Worm (Caenorhabditis elegans): Measurements from ENCODE around the gene slcr-46.3.

Gene slcr-46.3

DNA sequence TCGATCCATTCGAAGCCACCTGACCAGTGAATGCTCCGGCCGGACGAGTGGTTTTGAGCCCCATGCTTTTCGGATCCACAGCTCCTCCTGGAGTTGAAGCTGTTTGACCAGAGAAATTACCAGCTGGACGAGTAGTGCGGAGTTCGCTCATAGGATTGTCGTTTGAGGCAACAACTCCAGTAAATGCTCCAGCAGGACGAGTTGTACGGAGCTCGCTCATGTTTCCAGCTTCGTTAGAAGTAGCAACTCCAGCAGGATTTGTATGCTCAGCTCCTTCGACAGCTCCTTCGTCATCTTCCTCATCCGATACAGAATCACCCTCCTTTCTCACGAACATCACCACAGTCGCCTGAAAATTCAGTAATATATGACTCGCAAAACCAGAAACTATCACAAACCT lies 29.6 kb upstream of the slcr-46.3 start:
- no peak for TF ChIP-seq aha-1 (tag; optimal IDR thresholded peaks at IDR 0.05)
- TF ChIP-seq nhr-76 (tag; optimal IDR thresholded peaks at IDR 0.05) = no peak
- no peak for TF ChIP-seq ceh-8 (GFP tag; optimal IDR thresholded peaks at IDR 0.05)
- TF ChIP-seq efl-1 (optimal IDR thresholded peaks at IDR 0.05) = no peak
- TF ChIP-seq efl-1 (GFP tag; optimal IDR thresholded peaks at IDR 0.05 in 1 of 2) = peak in 1 of 2 experiments; percentile 84
- TF ChIP-seq zip-4 (GFP tag; optimal IDR thresholded peaks at IDR 0.05) = no peak
- TF ChIP-seq nhr-19 (GFP tag; conservative IDR thresholded peaks at IDR 0.05) = no peak

DNA sequence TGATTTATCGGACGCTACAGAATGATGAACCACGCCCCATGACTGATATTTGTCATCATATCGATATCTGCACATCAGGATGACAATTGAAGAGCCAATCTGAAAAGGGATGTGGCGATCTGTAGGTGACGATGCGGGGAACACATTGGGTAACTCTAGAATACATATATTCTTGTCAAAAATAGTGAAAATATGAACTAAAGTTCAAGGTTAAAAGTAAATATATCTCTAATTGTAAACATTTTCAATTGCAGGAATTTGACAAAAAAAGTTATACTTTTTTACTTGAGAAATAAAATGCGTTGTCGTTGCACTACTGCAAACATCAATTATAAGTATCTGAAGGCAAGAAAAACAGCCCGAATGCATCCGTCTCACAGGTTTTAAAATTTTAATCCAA lies 29.0 kb upstream of the slcr-46.3 start, which contains the start of gene F58E6.6:
F58E6.6 (minus strand) TSS at position 101 of the 400 bp plus-strand sequence.
- TF ChIP-seq C16A3.4 (tag; optimal IDR thresholded peaks at IDR 0.05) (no peak), nhr-77 (tag; optimal IDR thresholded peaks at IDR 0.05) (no peak), dpl-1 (GFP tag; optimal IDR thresholded peaks at IDR 0.05) (no peak), fos-1 (tag; optimal IDR thresholded peaks at IDR 0.05) (no peak), aha-1 (tag; optimal IDR thresholded peaks at IDR 0.05) (no peak), efl-1 (optimal IDR thresholded peaks at IDR 0.05) (no peak), efl-1 (GFP tag; optimal IDR thresholded peaks at IDR 0.05 in 1 of 2) (no peak), ceh-63 (GFP tag; optimal IDR thresholded peaks at IDR 0.05) (no peak), dsc-1 (tag; optimal IDR thresholded peaks at IDR 0.05) (no peak), snu-23 (GFP tag; optimal IDR thresholded peaks at IDR 0.05) (no peak), nhr-84 (tag; optimal IDR thresholded peaks at IDR 0.05) (no peak), nhr-19 (GFP tag; conservative IDR thresholded peaks at IDR 0.05) (no peak), nhr-28 (tag; optimal IDR thresholded peaks at IDR 0.05) (no peak), xbp-1 (tag; optimal IDR thresholded peaks at IDR 0.05) (no peak), swsn-7 (tag; optimal IDR thresholded peaks at IDR 0.05) (no peak)

DNA sequence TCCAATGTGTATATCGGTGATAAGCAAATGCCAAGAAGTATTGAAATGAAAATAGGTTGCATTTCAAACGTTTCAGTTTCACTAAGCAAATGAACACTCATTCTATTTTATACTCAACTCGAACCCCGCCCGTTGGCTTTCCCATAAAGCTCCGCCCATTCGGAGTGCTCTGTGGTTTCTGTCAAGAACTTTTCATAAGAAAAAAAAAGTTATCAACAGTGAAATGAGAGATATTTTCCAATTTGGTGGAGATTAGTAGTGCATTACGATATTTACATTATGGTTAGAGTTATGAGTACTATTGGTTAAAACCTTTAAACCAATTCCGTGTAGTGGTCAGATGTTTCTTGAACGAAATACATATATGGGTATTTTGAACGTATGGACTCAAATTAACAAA lies 26.4 kb upstream of the slcr-46.3 start, which contains the start of gene F58E6.4:
F58E6.4 (minus strand) TSS at position 101 of the 400 bp plus-strand sequence.
- TF ChIP-seq sup-37 (GFP tag; optimal IDR thresholded peaks at IDR 0.05) = no peak
- no peak for TF ChIP-seq efl-1 (optimal IDR thresholded peaks at IDR 0.05)
- no peak for TF ChIP-seq efl-1 (GFP tag; optimal IDR thresholded peaks at IDR 0.05 in 1 of 2)
- no peak for TF ChIP-seq nhr-90 (tag; optimal IDR thresholded peaks at IDR 0.05; ENCODE audit: poor library complexity)
- no peak for TF ChIP-seq unc-62 (GFP tag; optimal IDR thresholded peaks at IDR 0.05)
- TF ChIP-seq nhr-71 (tag; optimal IDR thresholded peaks at IDR 0.05) = no peak
- no peak for TF ChIP-seq vab-15 (tag; optimal IDR thresholded peaks at IDR 0.05)
- TF ChIP-seq alr-1 (tag; optimal IDR thresholded peaks at IDR 0.05; ENCODE audit: borderline replicate concordance) = no peak
- no peak for TF ChIP-seq lin-39 (tag; optimal IDR thresholded peaks at IDR 0.05)
- no peak for TF ChIP-seq lsy-2 (tag; optimal IDR thresholded peaks at IDR 0.05)
- no peak for TF ChIP-seq unc-130 (tag; optimal IDR thresholded peaks at IDR 0.05)
- no peak for TF ChIP-seq mdl-1 (tag; optimal IDR thresholded peaks at IDR 0.05)
- no peak for TF ChIP-seq hpl-2 (GFP tag; optimal IDR thresholded peaks at IDR 0.05)
- no peak for TF ChIP-seq jun-1 (tag; optimal IDR thresholded peaks at IDR 0.05)
- no peak for TF ChIP-seq mep-1 (tag; optimal IDR thresholded peaks at IDR 0.05)

DNA sequence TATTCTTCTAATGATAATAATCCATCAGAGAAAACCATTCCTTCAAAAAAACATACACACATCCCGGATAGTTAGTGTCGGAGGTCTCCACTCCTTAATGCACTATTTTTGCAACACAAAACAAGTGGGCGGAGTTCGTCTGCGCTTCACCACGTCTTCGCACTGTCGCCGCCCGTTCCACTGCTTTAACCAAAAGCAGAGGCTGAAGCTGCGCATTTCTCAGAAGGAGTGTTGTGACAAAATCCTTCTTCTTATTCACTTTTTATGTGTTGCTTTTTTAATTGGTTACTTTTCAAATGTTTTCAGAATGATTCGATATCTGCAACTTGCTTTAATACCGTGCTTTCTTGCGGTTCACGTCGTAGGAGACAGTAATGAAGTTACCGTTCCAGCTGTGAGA lies 21.0 kb upstream of the slcr-46.3 start, which contains the start of gene F58E6.13:
F58E6.13 (plus strand) TSS at position 301 of the 400 bp plus-strand sequence.
- no peak for TF ChIP-seq ces-1 (GFP tag; optimal IDR thresholded peaks at IDR 0.05)
- TF ChIP-seq hlh-4 (tag; optimal IDR thresholded peaks at IDR 0.05) = no peak
- no peak for TF ChIP-seq ceh-88 (GFP tag; IDR thresholded peaks at IDR 0.05)
- no peak for TF ChIP-seq egl-27 (tag; optimal IDR thresholded peaks at IDR 0.05)
- no peak for TF ChIP-seq Y116A8C.19 (tag; optimal IDR thresholded peaks at IDR 0.05; ENCODE audit: borderline replicate concordance)
- no peak for TF ChIP-seq sptf-1 (tag; optimal IDR thresholded peaks at IDR 0.05)
- no peak for TF ChIP-seq aly-2 (tag; optimal IDR thresholded peaks at IDR 0.05)
- no peak for TF ChIP-seq hpl-2 (GFP tag; optimal IDR thresholded peaks at IDR 0.05)
- TF ChIP-seq lsy-2 (tag; optimal IDR thresholded peaks at IDR 0.05) = no peak
- TF ChIP-seq aha-1 (tag; optimal IDR thresholded peaks at IDR 0.05) = no peak
- TF ChIP-seq mab-9 (GFP tag; IDR thresholded peaks at IDR 0.05) = no peak
- no peak for TF ChIP-seq efl-3 (GFP tag; optimal IDR thresholded peaks at IDR 0.05)
- TF ChIP-seq unc-30 (tag; optimal IDR thresholded peaks at IDR 0.05) = no peak
- no peak for TF ChIP-seq jun-1 (tag; optimal IDR thresholded peaks at IDR 0.05)
- TF ChIP-seq blmp-1 (tag; optimal IDR thresholded peaks at IDR 0.05) = no peak
- TF ChIP-seq pqm-1 (tag; optimal IDR thresholded peaks at IDR 0.05) = no peak
